Worm (Caenorhabditis elegans) whole organism, L1 larva: ENCODE results near the gene ogt-1.

Source experiments
- aha-1 ChIP-seq: fragments of 150-350 bp; optimal IDR thresholded peaks from 2 replicates; lab custom pipeline; 2014; ENCODE audit warnings: missing biosample characterization, missing genetic modification characterization
- ama-1 ChIP-seq: fragments of 150-350 bp; optimal IDR thresholded peaks from 2 replicates; lab custom pipeline; 2014
- egl-27 ChIP-seq, 2 experiments: fragments of 150-350 bp in 1 of 2; sonication (generic microtip); optimal IDR thresholded peaks; 3 replicates each; lab custom pipeline; 2017 to 2018; ENCODE audit warnings: missing biosample characterization in 2 of 2, missing genetic modification characterization in 2 of 2, missing genetic modification reagents in 2 of 2
- hlh-17 ChIP-seq: fragments of 200-800 bp; sonication (Bioruptor generic); optimal IDR thresholded peaks from 2 replicates; lab custom pipeline; 2018; ENCODE audit warnings: missing genetic modification characterization, mild to moderate bottlenecking, missing compliant biosample characterization, moderate library complexity, borderline replicate concordance
- lin-35 ChIP-seq, 2 experiments: fragments of 150-350 bp; optimal IDR thresholded peaks; 2 replicates each; lab custom pipeline; 2014; ENCODE audit warnings: missing biosample characterization in 2 of 2, missing genetic modification characterization in 2 of 2, missing genetic modification reagents in 2 of 2
- lin-39 ChIP-seq: fragments of 150-350 bp; optimal IDR thresholded peaks from 2 replicates; lab custom pipeline; 2014; ENCODE audit warnings: missing biosample characterization, missing genetic modification reagents, missing genetic modification characterization
- unc-62 ChIP-seq: fragments of 150-350 bp; optimal IDR thresholded peaks from 2 replicates; lab custom pipeline; 2014; ENCODE audit warnings: missing biosample characterization, missing genetic modification reagents, missing genetic modification characterization
- ztf-4 ChIP-seq: fragments of 150-350 bp; optimal IDR thresholded peaks from 2 replicates; lab custom pipeline; 2014; ENCODE audit warnings: missing biosample characterization, missing genetic modification characterization

DNA sequence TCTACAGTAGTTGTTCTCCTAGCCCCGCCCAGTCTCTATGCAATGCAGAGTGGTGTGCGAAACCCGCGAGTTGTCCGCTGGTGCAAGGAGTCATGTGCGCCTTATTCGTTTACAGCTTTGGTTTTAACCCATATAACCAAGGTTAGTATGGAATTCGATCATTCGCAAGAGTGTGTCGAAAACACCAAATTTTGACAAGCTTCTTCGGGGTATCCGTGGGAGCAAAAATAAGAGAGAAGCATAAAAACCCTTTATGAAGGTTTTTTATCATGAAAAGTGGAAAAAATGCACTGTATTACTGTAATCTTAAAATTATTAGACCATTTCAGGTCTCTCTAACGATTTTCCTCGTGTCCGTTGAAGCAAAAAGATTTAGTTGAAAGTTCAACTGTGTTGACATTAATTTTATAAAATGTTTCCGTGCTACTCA lies 11.4 kb downstream of the ogt-1 start:
- TF ChIP-seq ama-1 (lab: Kevin White, UChicago) (peak; percentile 42), lin-35 (GFP tag; optimal IDR thresholded peaks at IDR 0.05; lab: Kevin White, UChicago) (no peak), egl-27 (tag; optimal IDR thresholded peaks at IDR 0.05; lab: Kevin White, UChicago) (peak in 1 of 2 experiments; percentile 12), unc-62 (GFP tag; lab: Kevin White, UChicago) (no peak), lin-39 (tag; lab: Kevin White, UChicago) (peak; percentile 17), ztf-4 (no peak), hlh-17 (GFP tag; lab: Kevin White, UChicago) (no peak), aha-1 (tag; lab: Kevin White, UChicago) (no peak)
